Worm (Caenorhabditis elegans): Measurements from ENCODE around the gene rpn-3.
A peak's percentile ranks its signal among the peaks of the same experiment; 100 is the strongest.

ce11 chrIII:8405449-8405962 lies 41.6 kb upstream of the rpn-3 start, which contains the start of the genes ubxn-4 and cyy-1:
- no peak for TF ChIP-seq cnd-1 (tag; optimal IDR thresholded peaks at IDR 0.05)
- no peak for TF ChIP-seq ceh-83 (GFP tag; optimal IDR thresholded peaks at IDR 0.05)
- no peak for TF ChIP-seq nhr-28 (tag; optimal IDR thresholded peaks at IDR 0.05)
- no peak for TF ChIP-seq blmp-1 (tag; optimal IDR thresholded peaks at IDR 0.05)
- no peak for TF ChIP-seq unc-62 (GFP tag; optimal IDR thresholded peaks at IDR 0.05)
- no peak for TF ChIP-seq pha-4 (tag; optimal IDR thresholded peaks at IDR 0.05)
- TF ChIP-seq lsy-2 (tag; optimal IDR thresholded peaks at IDR 0.05) = peak; percentile 42
